Fruit fly (Drosophila melanogaster) whole organism, prepupa: Measurements from ENCODE around the gene Bet3.
A peak's percentile ranks its signal among the peaks of the same experiment; 100 is the strongest.

Source experiments
- CG10631 ChIP-seq: fragments of 200-800 bp; sonication (Bioruptor generic); optimal IDR thresholded peaks from 2 replicates; lab custom pipeline; 2016; ENCODE audit warnings: missing biosample characterization, missing genetic modification characterization
- CG10669 ChIP-seq: fragments of 200-800 bp; sonication (Bioruptor generic); optimal IDR thresholded peaks from 3 replicates; lab custom pipeline; 2018; ENCODE audit warnings: missing biosample characterization, mild to moderate bottlenecking, missing genetic modification characterization, moderate library complexity
- CG11294 ChIP-seq: fragments of 200-800 bp; sonication (Bioruptor generic); IDR thresholded peaks from 2 replicates; pipeline ENCODE4 v1.3.6; 2022; ENCODE audit warnings: missing biosample characterization, missing genetic modification characterization
- CG11762 ChIP-seq: fragments of 200-800 bp; sonication (Bioruptor generic); optimal IDR thresholded peaks from 3 replicates; lab custom pipeline; 2016; ENCODE audit warnings: missing biosample characterization, missing genetic modification characterization; ENCODE audit not compliant: insufficient read depth
- CG15336 ChIP-seq: fragments of 200-800 bp; sonication (Bioruptor generic); IDR thresholded peaks from 2 replicates; pipeline ENCODE4 v1.3.6; 2022; ENCODE audit warnings: missing biosample characterization, missing genetic modification characterization
- CG1621 ChIP-seq: fragments of 200-800 bp; sonication (Bioruptor generic); optimal IDR thresholded peaks from 3 replicates; lab custom pipeline; 2018; ENCODE audit warnings: missing biosample characterization, mild to moderate bottlenecking, missing genetic modification characterization
- CG16779 ChIP-seq: fragments of 200-800 bp; sonication (Bioruptor generic); optimal IDR thresholded peaks from 3 replicates; lab custom pipeline; 2017; ENCODE audit warnings: missing biosample characterization, mild to moderate bottlenecking, missing genetic modification characterization
- CG3032 ChIP-seq: fragments of 200-800 bp; optimal IDR thresholded peaks from 2 replicates; lab custom pipeline; 2019; ENCODE audit warnings: missing biosample characterization, mild to moderate bottlenecking, missing genetic modification characterization, moderate library complexity
- CG31627 ChIP-seq: fragments of 200-800 bp; sonication (Bioruptor generic); optimal IDR thresholded peaks from 3 replicates; lab custom pipeline; 2016; ENCODE audit warnings: missing biosample characterization, missing genetic modification characterization
- CG32006 ChIP-seq: fragments of 200-800 bp; sonication (Bioruptor generic); optimal IDR thresholded peaks from 3 replicates; lab custom pipeline; 2017; ENCODE audit warnings: missing biosample characterization, mild to moderate bottlenecking, missing genetic modification characterization
- CG34406 ChIP-seq: fragments of 200-800 bp; sonication (Bioruptor generic); optimal IDR thresholded peaks from 3 replicates; lab custom pipeline; 2016; ENCODE audit warnings: missing biosample characterization, missing genetic modification characterization
- CG3919 ChIP-seq: fragments of 200-800 bp; sonication (Bioruptor generic); optimal IDR thresholded peaks from 3 replicates; lab custom pipeline; 2016; ENCODE audit warnings: missing biosample characterization, missing genetic modification characterization
- CG4318 ChIP-seq: fragments of 200-800 bp; sonication (Bioruptor generic); optimal IDR thresholded peaks from 3 replicates; lab custom pipeline; 2017; ENCODE audit warnings: missing biosample characterization, mild to moderate bottlenecking, missing genetic modification characterization
- CG6276 ChIP-seq: fragments of 200-800 bp; sonication (Bioruptor generic); optimal IDR thresholded peaks from 2 replicates; lab custom pipeline; 2017; ENCODE audit warnings: missing biosample characterization, mild to moderate bottlenecking, missing genetic modification characterization
- CG6792 ChIP-seq: fragments of 200-800 bp; sonication (Bioruptor generic); optimal IDR thresholded peaks from 3 replicates; lab custom pipeline; 2016; ENCODE audit warnings: missing biosample characterization, missing genetic modification characterization
- CG6808 ChIP-seq: fragments of 200-800 bp; sonication (Bioruptor generic); optimal IDR thresholded peaks from 3 replicates; lab custom pipeline; 2017; ENCODE audit warnings: missing biosample characterization, missing genetic modification characterization, mild to moderate bottlenecking, moderate library complexity, missing genetic modification reagents
- CG6854 ChIP-seq: fragments of 200-800 bp; sonication (Bioruptor generic); optimal IDR thresholded peaks from 2 replicates; lab custom pipeline; 2017; ENCODE audit warnings: missing biosample characterization, mild to moderate bottlenecking, missing genetic modification characterization
- CG7368 ChIP-seq: fragments of 200-800 bp; sonication (Bioruptor generic); optimal IDR thresholded peaks from 3 replicates; lab custom pipeline; 2016; ENCODE audit warnings: missing biosample characterization, missing genetic modification characterization
- CG8319 ChIP-seq: fragments of 200-800 bp; sonication (Bioruptor generic); optimal IDR thresholded peaks from 3 replicates; lab custom pipeline; 2016; ENCODE audit warnings: missing biosample characterization, missing genetic modification characterization
- CG9139 ChIP-seq: fragments of 200-800 bp; sonication (Bioruptor generic); optimal IDR thresholded peaks from 3 replicates; lab custom pipeline; 2017; ENCODE audit warnings: missing biosample characterization, mild to moderate bottlenecking, missing genetic modification characterization
- Eip75B ChIP-seq: fragments of 200-800 bp; sonication (Bioruptor generic); optimal IDR thresholded peaks from 3 replicates; lab custom pipeline; 2016; ENCODE audit warnings: missing biosample characterization, missing genetic modification characterization
- Eip78C ChIP-seq: fragments of 200-800 bp; sonication (Bioruptor generic); peaks from one replicate; lab custom pipeline; 2016; ENCODE audit warnings: missing biosample characterization, missing genetic modification characterization
- Ets21C ChIP-seq: fragments of 200-800 bp; sonication (Bioruptor generic); optimal IDR thresholded peaks from 3 replicates; lab custom pipeline; 2016; ENCODE audit warnings: missing biosample characterization, missing genetic modification characterization
- Gug ChIP-seq: fragments of 200-800 bp; sonication (Bioruptor generic); IDR thresholded peaks from 2 replicates; pipeline ENCODE4 v1.3.6; 2022; ENCODE audit warnings: missing biosample characterization, missing genetic modification characterization
- Hr38 ChIP-seq: sonication (Bioruptor generic); optimal IDR thresholded peaks from 2 replicates; lab custom pipeline; 2016; ENCODE audit warnings: missing biosample characterization, missing genetic modification characterization
- Hr39 ChIP-seq: fragments of 200-800 bp; sonication (Bioruptor generic); optimal IDR thresholded peaks from 2 replicates; lab custom pipeline; 2016; ENCODE audit warnings: missing biosample characterization, missing genetic modification characterization
- Hr4 ChIP-seq: fragments of 200-800 bp; sonication (Bioruptor generic); optimal IDR thresholded peaks from 3 replicates; lab custom pipeline; 2016; ENCODE audit warnings: missing biosample characterization, missing genetic modification characterization
- Lpt ChIP-seq: fragments of 200-800 bp; sonication (Bioruptor generic); optimal IDR thresholded peaks from 3 replicates; lab custom pipeline; 2016; ENCODE audit warnings: missing biosample characterization, missing genetic modification characterization
- Met ChIP-seq: fragments of 200-800 bp; sonication (Bioruptor generic); optimal IDR thresholded peaks from 3 replicates; lab custom pipeline; 2016; ENCODE audit warnings: missing biosample characterization, missing genetic modification characterization
- OdsH ChIP-seq: fragments of 200-800 bp; sonication (Bioruptor generic); optimal IDR thresholded peaks from 3 replicates; lab custom pipeline; 2016; ENCODE audit warnings: missing biosample characterization, missing genetic modification characterization
- Sox102F ChIP-seq: fragments of 200-800 bp; sonication (Bioruptor generic); optimal IDR thresholded peaks from 2 replicates; lab custom pipeline; 2016; ENCODE audit warnings: missing biosample characterization, mild to moderate bottlenecking, missing genetic modification characterization
- Sox14 ChIP-seq: fragments of 200-800 bp; sonication (Bioruptor generic); optimal IDR thresholded peaks from 3 replicates; lab custom pipeline; 2016; ENCODE audit warnings: missing biosample characterization, missing genetic modification characterization
- achi ChIP-seq: fragments of 200-800 bp; sonication (Bioruptor generic); optimal IDR thresholded peaks from 3 replicates; lab custom pipeline; 2016; ENCODE audit warnings: missing biosample characterization, missing genetic modification characterization
- dac ChIP-seq: fragments of 200-800 bp; sonication (Bioruptor generic); optimal IDR thresholded peaks from 2 replicates; lab custom pipeline; 2017; ENCODE audit warnings: missing biosample characterization, mild to moderate bottlenecking, missing genetic modification characterization
- eg ChIP-seq: fragments of 200-800 bp; sonication (Bioruptor generic); IDR thresholded peaks from 3 replicates; pipeline ENCODE4 v1.3.6; 2022; ENCODE audit warnings: missing biosample characterization, missing genetic modification characterization
- esn ChIP-seq: fragments of 200-800 bp; sonication (Bioruptor generic); optimal IDR thresholded peaks from 2 replicates; lab custom pipeline; 2016; ENCODE audit warnings: missing biosample characterization, mild to moderate bottlenecking, missing genetic modification characterization, moderate library complexity
- fd59A ChIP-seq: fragments of 200-800 bp; sonication (Bioruptor generic); optimal IDR thresholded peaks from 2 replicates; lab custom pipeline; 2017; ENCODE audit warnings: missing biosample characterization, mild to moderate bottlenecking, missing genetic modification characterization, missing genetic modification reagents
- fd85E ChIP-seq: fragments of 200-800 bp; sonication (Bioruptor generic); optimal IDR thresholded peaks from 3 replicates; lab custom pipeline; 2016; ENCODE audit warnings: missing biosample characterization, missing genetic modification characterization
- fkh ChIP-seq: fragments of 200-800 bp; sonication (Bioruptor generic); optimal IDR thresholded peaks from 3 replicates; lab custom pipeline; 2017; ENCODE audit warnings: missing biosample characterization, mild to moderate bottlenecking, missing genetic modification characterization, moderate library complexity
- lz ChIP-seq: fragments of 200-800 bp; sonication (Bioruptor generic); optimal IDR thresholded peaks from 3 replicates; lab custom pipeline; 2016; ENCODE audit warnings: missing biosample characterization, missing genetic modification characterization
- net ChIP-seq: fragments of 200-800 bp; sonication (Bioruptor generic); optimal IDR thresholded peaks from 3 replicates; lab custom pipeline; 2016; ENCODE audit warnings: missing biosample characterization, missing genetic modification characterization
- pdm3 ChIP-seq: fragments of 200-800 bp; sonication (Bioruptor generic); optimal IDR thresholded peaks from 3 replicates; lab custom pipeline; 2016; ENCODE audit warnings: missing biosample characterization, missing genetic modification characterization
- svp ChIP-seq: fragments of 200-800 bp; sonication (Bioruptor generic); peaks from one replicate; lab custom pipeline; 2016; ENCODE audit warnings: missing biosample characterization, missing genetic modification characterization
- topi ChIP-seq: fragments of 200-800 bp; sonication (Bioruptor generic); optimal IDR thresholded peaks from 3 replicates; lab custom pipeline; 2016; ENCODE audit warnings: missing biosample characterization, missing genetic modification characterization
- vri ChIP-seq: fragments of 200-800 bp; sonication (Bioruptor generic); optimal IDR thresholded peaks from 3 replicates; lab custom pipeline; 2016; ENCODE audit warnings: missing biosample characterization, mild to moderate bottlenecking, missing genetic modification characterization

The Bet3 gene

DNA sequence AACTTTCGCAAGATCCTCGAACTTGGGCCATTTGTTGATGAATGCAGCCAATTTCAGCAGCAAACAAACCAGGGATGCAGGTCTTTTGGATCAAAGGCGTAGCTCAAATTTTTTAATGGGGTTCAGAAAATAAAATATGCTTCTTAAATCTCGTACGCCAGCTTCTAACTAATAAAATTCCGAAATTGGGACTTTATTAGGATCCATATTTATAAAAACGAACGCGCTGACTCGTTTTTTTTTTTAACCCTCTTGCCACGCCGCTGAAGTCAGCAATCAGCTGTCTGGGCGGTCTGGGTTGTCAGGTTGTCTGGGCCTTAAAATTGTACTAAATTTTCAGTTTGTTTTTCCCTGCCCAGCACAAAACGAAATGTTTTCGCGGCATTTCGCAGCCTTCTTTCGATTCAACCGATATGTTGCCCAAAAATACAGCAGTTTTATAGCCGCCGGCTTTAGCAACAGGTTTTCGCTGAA is 15.6 kb upstream of the Bet3 start, which contains the start of gene CG3437 (continued):
- TF ChIP-seq CG3919 (GFP tag; lab: Kevin White, UChicago) (peak; percentile 99), Hr39 (GFP tag; lab: Kevin White, UChicago) (peak; percentile 99), esn (GFP tag; lab: Kevin White, UChicago) (peak; percentile 100), Met (GFP tag; lab: Kevin White, UChicago) (peak; percentile 99), CG1621 (tag; lab: Kevin White, UChicago) (peak; percentile 99), CG15336 (GFP tag; lab: Robert Waterston, UW) (peak; percentile 100), CG7368 (peak; percentile 98), pdm3 (GFP tag; lab: Kevin White, UChicago) (peak; percentile 100), CG9139 (GFP tag; lab: Kevin White, UChicago) (peak; percentile 98), CG10631 (peak; percentile 99), CG6276 (GFP tag; lab: Kevin White, UChicago) (peak; percentile 100), fd85E (GFP tag; lab: Kevin White, UChicago) (peak; percentile 96), Hr38 (GFP tag; lab: Kevin White, UChicago) (peak; percentile 96), CG16779 (tag; lab: Kevin White, UChicago) (peak; percentile 99), Ets21C (peak; percentile 99), lz (GFP tag; lab: Kevin White, UChicago) (peak; percentile 100), CG11762 (GFP tag; lab: Kevin White, UChicago) (peak; percentile 99), achi (GFP tag; lab: Kevin White, UChicago) (peak; percentile 99), CG34406 (GFP tag; lab: Kevin White, UChicago) (peak; percentile 99)
- TF ChIP-seq, all 60 proteins: peak for 60

DNA sequence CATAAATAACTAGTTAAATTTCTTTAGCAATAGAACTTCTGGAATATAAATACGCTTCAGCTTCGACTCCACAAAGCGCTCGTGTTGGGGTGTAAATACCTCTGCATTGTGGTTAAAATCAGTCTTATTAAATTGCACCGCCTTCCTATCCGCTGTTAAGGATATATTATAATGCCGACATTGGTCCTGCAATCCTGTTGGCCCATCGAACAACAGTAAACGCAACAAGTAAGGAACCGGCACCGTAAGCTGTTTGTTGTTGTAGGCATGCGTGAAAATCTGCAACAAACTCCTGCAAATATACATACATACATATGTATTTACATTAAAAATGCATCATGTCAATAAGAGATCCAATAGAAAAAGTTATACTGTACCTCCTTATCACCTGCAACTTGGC is 14.3 kb upstream of the Bet3 start:
- no peak for TF ChIP-seq Ets21C
- peak; percentile 20 for TF ChIP-seq Eip78C (GFP tag; lab: Kevin White, UChicago)
- TF ChIP-seq CG6792 (GFP tag; lab: Kevin White, UChicago), result peak; percentile 18
- peak; percentile 1 for TF ChIP-seq Met (GFP tag; lab: Kevin White, UChicago)
- TF ChIP-seq fkh, result no peak
- no peak for TF ChIP-seq net (GFP tag; lab: Kevin White, UChicago)
- TF ChIP-seq svp (GFP tag; lab: Kevin White, UChicago), result no peak
- no peak for TF ChIP-seq Sox102F (GFP tag; lab: Kevin White, UChicago)

DNA sequence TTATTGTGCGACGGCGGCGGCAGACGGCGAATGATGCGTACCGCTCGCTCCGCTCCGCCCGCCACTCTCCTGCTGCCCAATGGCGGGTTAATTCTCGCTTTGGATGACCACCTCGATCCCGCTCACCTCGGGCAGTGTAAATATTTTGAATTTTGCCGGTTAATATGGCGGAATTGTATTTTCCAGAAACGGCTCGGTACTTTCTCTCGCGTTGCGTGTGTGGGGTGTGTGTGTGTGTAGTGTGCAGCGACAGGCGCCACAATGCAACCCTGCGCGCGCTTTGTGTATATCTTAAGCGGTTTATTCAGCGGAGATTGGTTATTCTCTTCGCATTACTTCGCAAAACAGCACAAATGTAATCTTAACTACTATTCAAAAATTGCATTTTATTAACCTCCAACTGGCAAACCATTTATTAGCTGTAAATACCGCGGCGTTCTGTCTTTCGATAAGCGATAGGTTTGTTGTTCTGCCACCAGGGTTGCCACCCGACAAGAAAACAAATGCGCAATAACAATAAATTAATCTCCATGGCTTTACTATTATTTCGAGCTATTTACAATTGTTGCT is 13.8 kb upstream of the Bet3 start, which contains the start of the genes phol and CG3552:
Gene phol (minus strand): TSS at position 463 of the 570 bp plus-strand sequence.
Gene CG3552 (plus strand): TSS at position 500 of the 570 bp plus-strand sequence.
- TF ChIP-seq Hr4 (GFP tag; lab: Kevin White, UChicago), result no peak
- TF ChIP-seq CG6854, result no peak
- no peak for TF ChIP-seq CG9139 (GFP tag; lab: Kevin White, UChicago)
- TF ChIP-seq CG16779 (tag; lab: Kevin White, UChicago), result no peak
- TF ChIP-seq Sox102F (GFP tag; lab: Kevin White, UChicago), result no peak
- TF ChIP-seq CG1621 (tag; lab: Kevin White, UChicago), result no peak
- TF ChIP-seq CG11294 (GFP tag; lab: Robert Waterston, UW), result no peak
- no peak for TF ChIP-seq vri (GFP tag; lab: Kevin White, UChicago)
- no peak for TF ChIP-seq svp (GFP tag; lab: Kevin White, UChicago)
- no peak for TF ChIP-seq eg
- TF ChIP-seq OdsH (GFP tag; lab: Kevin White, UChicago), result no peak
- peak; percentile 27 for TF ChIP-seq esn (GFP tag; lab: Kevin White, UChicago)
- TF ChIP-seq CG7368, result no peak
- no peak for TF ChIP-seq Lpt (GFP tag; lab: Kevin White, UChicago)
- no peak for TF ChIP-seq CG4318 (GFP tag; lab: Kevin White, UChicago)
- peak; percentile 72 for TF ChIP-seq Sox14
- TF ChIP-seq CG31627 (GFP tag; lab: Kevin White, UChicago), result no peak
- no peak for TF ChIP-seq CG3032
- no peak for TF ChIP-seq CG6276 (GFP tag; lab: Kevin White, UChicago)
- no peak for TF ChIP-seq CG15336 (GFP tag; lab: Robert Waterston, UW)
- peak; percentile 2 for TF ChIP-seq Hr39 (GFP tag; lab: Kevin White, UChicago)
- no peak for TF ChIP-seq fd85E (GFP tag; lab: Kevin White, UChicago)
- no peak for TF ChIP-seq topi (GFP tag; lab: Kevin White, UChicago)
- TF ChIP-seq fd59A (GFP tag; lab: Kevin White, UChicago), result no peak
- no peak for TF ChIP-seq Gug
- TF ChIP-seq CG6792 (GFP tag; lab: Kevin White, UChicago), result no peak
- TF ChIP-seq CG32006 (GFP tag; lab: Kevin White, UChicago), result no peak
- peak; percentile 18 for TF ChIP-seq CG6808
- TF ChIP-seq CG11762 (GFP tag; lab: Kevin White, UChicago), result no peak
- no peak for TF ChIP-seq CG10669 (GFP tag; lab: Kevin White, UChicago)
- no peak for TF ChIP-seq Met (GFP tag; lab: Kevin White, UChicago)
- peak; percentile 71 for TF ChIP-seq Eip78C (GFP tag; lab: Kevin White, UChicago)
- TF ChIP-seq dac (GFP tag; lab: Kevin White, UChicago), result no peak
- TF ChIP-seq Eip75B, result no peak
- TF ChIP-seq CG8319, result no peak
